Fruit fly (Drosophila melanogaster) whole organism, embryonic: Measurements from ENCODE around the gene L2HGDH.

Experiments
- Atf-2 ChIP-seq: fragments of 200-800 bp; sonication (Bioruptor generic); optimal IDR thresholded peaks from 2 replicates; lab custom pipeline; 2016; ENCODE audit warnings: missing biosample characterization, missing genetic modification characterization
- B-H2 ChIP-seq: fragments of 200-800 bp; sonication (Bioruptor generic); optimal IDR thresholded peaks from 2 replicates; lab custom pipeline; 2018; ENCODE audit warnings: missing biosample characterization, mild to moderate bottlenecking, missing genetic modification characterization
- Bteb2 ChIP-seq: fragments of 200-800 bp; sonication (Bioruptor generic); optimal IDR thresholded peaks from 2 replicates; lab custom pipeline; 2016; ENCODE audit warnings: missing biosample characterization, missing genetic modification characterization
- CG12391 ChIP-seq: fragments of 200-800 bp; sonication (Bioruptor generic); optimal IDR thresholded peaks from 3 replicates; lab custom pipeline; 2018; ENCODE audit warnings: missing biosample characterization, mild to moderate bottlenecking, missing genetic modification characterization, moderate library complexity
- CG12942 ChIP-seq: fragments of 200-800 bp; sonication (Bioruptor generic); optimal IDR thresholded peaks from 3 replicates; lab custom pipeline; 2016; ENCODE audit warnings: missing biosample characterization, missing genetic modification characterization
- CG13123 ChIP-seq: fragments of 200-800 bp; sonication (Bioruptor generic); optimal IDR thresholded peaks from 2 replicates; lab custom pipeline; 2016; ENCODE audit warnings: missing biosample characterization, missing genetic modification characterization
- CG1529 ChIP-seq: fragments of 200-800 bp; sonication (Bioruptor generic); optimal IDR thresholded peaks from 3 replicates; lab custom pipeline; 2018; ENCODE audit warnings: missing biosample characterization, missing genetic modification characterization
- CG15601 ChIP-seq: fragments of 200-800 bp; sonication (Bioruptor generic); optimal IDR thresholded peaks from 3 replicates; lab custom pipeline; 2019; ENCODE audit warnings: missing biosample characterization, mild to moderate bottlenecking, missing genetic modification characterization, moderate library complexity
- CG16813 ChIP-seq: fragments of 200-800 bp; sonication (Bioruptor generic); IDR thresholded peaks from 3 replicates; pipeline ENCODE4 v1.3.6; 2022; ENCODE audit warnings: missing biosample characterization, missing genetic modification characterization; ENCODE audit not compliant: partially characterized antibody
- CG17186 ChIP-seq: fragments of 200-800 bp; sonication (Bioruptor generic); optimal IDR thresholded peaks from 3 replicates; lab custom pipeline; 2017; ENCODE audit warnings: missing biosample characterization, missing genetic modification reagents, missing genetic modification characterization
- CG17829 ChIP-seq: fragments of 200-800 bp; optimal IDR thresholded peaks from 2 replicates; lab custom pipeline; 2019; ENCODE audit warnings: missing biosample characterization, mild to moderate bottlenecking, missing genetic modification characterization, moderate library complexity
- CG1792 ChIP-seq: fragments of 200-800 bp; sonication (Bioruptor generic); optimal IDR thresholded peaks from 2 replicates; lab custom pipeline; 2016; ENCODE audit warnings: missing biosample characterization, missing genetic modification characterization
- CG18011 ChIP-seq: fragments of 200-800 bp; sonication (Bioruptor generic); optimal IDR thresholded peaks from 2 replicates; lab custom pipeline; 2017; ENCODE audit warnings: missing biosample characterization, missing genetic modification characterization, mild to moderate bottlenecking, moderate library complexity, missing genotype
- CG30431 ChIP-seq: fragments of 200-800 bp; sonication (Bioruptor generic); optimal IDR thresholded peaks from 2 replicates; lab custom pipeline; 2017; ENCODE audit warnings: missing biosample characterization, missing genetic modification characterization
- CG31365 ChIP-seq: fragments of 200-800 bp; sonication (Bioruptor generic); optimal IDR thresholded peaks from 2 replicates; lab custom pipeline; 2018; ENCODE audit warnings: missing biosample characterization, mild to moderate bottlenecking, missing genetic modification characterization
- CG31441 ChIP-seq: fragments of 200-800 bp; sonication (Bioruptor generic); IDR thresholded peaks from 2 replicates; pipeline ENCODE4 v1.3.6; 2022; ENCODE audit warnings: missing biosample characterization, missing genetic modification characterization
- CG34224 ChIP-seq: fragments of 200-800 bp; sonication (Bioruptor generic); IDR thresholded peaks from 3 replicates; pipeline ENCODE4 v1.3.6; 2022; ENCODE audit warnings: missing biosample characterization, missing genetic modification characterization; ENCODE audit not compliant: partially characterized antibody
- CG3847 ChIP-seq: fragments of 200-800 bp; sonication (Bioruptor generic); IDR thresholded peaks from 2 replicates; pipeline ENCODE4 v1.3.6; 2022; ENCODE audit warnings: missing biosample characterization, missing genetic modification characterization
- CG3995 ChIP-seq: fragments of 200-800 bp; sonication (Bioruptor generic); optimal IDR thresholded peaks from 3 replicates; lab custom pipeline; 2016; ENCODE audit warnings: missing biosample characterization, missing genetic modification characterization
- CG5953 ChIP-seq: fragments of 200-800 bp; sonication (Bioruptor generic); IDR thresholded peaks from 2 replicates; pipeline ENCODE4 v1.3.6; 2022; ENCODE audit warnings: missing biosample characterization, missing genetic modification characterization
- CG7357 ChIP-seq: fragments of 200-800 bp; sonication (Bioruptor generic); IDR thresholded peaks from 3 replicates; pipeline ENCODE4 v1.3.6; 2022; ENCODE audit warnings: missing biosample characterization, missing genetic modification characterization
- CG8388 ChIP-seq: fragments of 200-800 bp; sonication (Bioruptor generic); optimal IDR thresholded peaks from 2 replicates; lab custom pipeline; 2019; ENCODE audit warnings: missing biosample characterization, mild to moderate bottlenecking, missing genetic modification characterization, moderate library complexity
- CHES-1-like ChIP-seq: fragments of 200-800 bp; sonication (Bioruptor generic); optimal IDR thresholded peaks from 2 replicates; lab custom pipeline; 2016; ENCODE audit warnings: missing biosample characterization, missing genetic modification characterization
- Dfd ChIP-seq, 2 experiments: fragments of >200 bp; optimal IDR thresholded peaks; 2 replicates each; lab custom pipeline; 2017; ENCODE audit warnings: missing biosample characterization in 2 of 2, missing genetic modification characterization in 2 of 2
- Drgx ChIP-seq: fragments of 200-800 bp; sonication (Bioruptor generic); IDR thresholded peaks from 2 replicates; pipeline ENCODE4 v1.3.6; 2022; ENCODE audit warnings: missing biosample characterization, missing genetic modification characterization
- Fer3 ChIP-seq: fragments of 200-800 bp; sonication (Bioruptor generic); optimal IDR thresholded peaks from 2 replicates; lab custom pipeline; 2018; ENCODE audit warnings: missing biosample characterization, mild to moderate bottlenecking, missing genetic modification characterization, moderate library complexity
- HHEX ChIP-seq: fragments of 200-800 bp; sonication (Bioruptor generic); optimal IDR thresholded peaks from 3 replicates; lab custom pipeline; 2017; ENCODE audit warnings: missing biosample characterization, mild to moderate bottlenecking, missing genetic modification characterization, missing genetic modification reagents
- HmgZ ChIP-seq: fragments of 200-800 bp; sonication (Bioruptor generic); optimal IDR thresholded peaks from 2 replicates; lab custom pipeline; 2018; ENCODE audit warnings: missing biosample characterization, mild to moderate bottlenecking, missing genetic modification characterization
- Hr78 ChIP-seq, 2 experiments: fragments of 200-800 bp in 1 of 2; fragments of >200 bp in 1 of 2; sonication (Bioruptor generic) in 1 of 2; optimal IDR thresholded peaks; 2 replicates each; lab custom pipeline; 2017 to 2019; ENCODE audit warnings: missing biosample characterization in 2 of 2, missing genetic modification characterization in 2 of 2, mild to moderate bottlenecking in 1 of 2, moderate library complexity in 1 of 2
- Mad ChIP-seq: fragments of 200-800 bp; sonication (Bioruptor generic); optimal IDR thresholded peaks from 2 replicates; lab custom pipeline; 2016; ENCODE audit warnings: missing biosample characterization, missing genetic modification characterization
- NK7.1 ChIP-seq: fragments of 200-800 bp; sonication (Bioruptor generic); optimal IDR thresholded peaks from 3 replicates; lab custom pipeline; 2016; ENCODE audit warnings: missing biosample characterization, missing genetic modification characterization
- Nf-YA ChIP-seq: fragments of 200-800 bp; sonication (Bioruptor generic); IDR thresholded peaks from 2 replicates; pipeline ENCODE4 v1.3.6; 2022; ENCODE audit warnings: missing biosample characterization, missing genetic modification characterization
- Sry-β ChIP-seq: fragments of 200-800 bp; sonication (Bioruptor generic); optimal IDR thresholded peaks from 2 replicates; lab custom pipeline; 2018; ENCODE audit warnings: missing biosample characterization, mild to moderate bottlenecking, missing genetic modification characterization, moderate library complexity
- Tbp ChIP-seq: fragments of >200 bp; optimal IDR thresholded peaks from 2 replicates; lab custom pipeline; 2018; ENCODE audit warnings: missing biosample characterization, missing genetic modification characterization
- Usf ChIP-seq: fragments of 200-800 bp; sonication (Bioruptor generic); optimal IDR thresholded peaks from 2 replicates; lab custom pipeline; 2017; ENCODE audit warnings: missing genotype, missing biosample characterization, missing genetic modification characterization
- Xbp1 ChIP-seq: fragments of 200-800 bp; sonication (Bioruptor generic); optimal IDR thresholded peaks from 3 replicates; lab custom pipeline; 2016; ENCODE audit warnings: missing biosample characterization, mild to moderate bottlenecking, missing genetic modification characterization
- Xrp1 ChIP-seq: fragments of 200-800 bp; sonication (Bioruptor generic); IDR thresholded peaks from 2 replicates; pipeline ENCODE4 v1.3.6; 2022; ENCODE audit warnings: missing biosample characterization, missing genetic modification characterization
- al ChIP-seq: fragments of 200-800 bp; sonication (Bioruptor generic); IDR thresholded peaks from 2 replicates; pipeline ENCODE4 v1.3.6; 2022; ENCODE audit warnings: missing biosample characterization, missing genetic modification characterization
- ap ChIP-seq: fragments of 200-800 bp; sonication (Bioruptor generic); IDR thresholded peaks from 2 replicates; pipeline ENCODE4 v1.3.6; 2022; ENCODE audit warnings: missing biosample characterization, missing genetic modification characterization
- bsh ChIP-seq, 2 experiments: fragments of 200-800 bp; sonication (Bioruptor generic); optimal IDR thresholded peaks; 2 replicates each; lab custom pipeline; 2017 to 2018; ENCODE audit warnings: mild to moderate bottlenecking in 2 of 2, missing biosample characterization in 2 of 2, missing genetic modification characterization in 2 of 2, moderate library complexity in 1 of 2
- da ChIP-seq: fragments of 200-800 bp; sonication (Bioruptor generic); optimal IDR thresholded peaks from 2 replicates; lab custom pipeline; 2016; ENCODE audit warnings: missing biosample characterization, missing genetic modification characterization
- en ChIP-seq: fragments of 200-800 bp; sonication (Bioruptor generic); optimal IDR thresholded peaks from 2 replicates; lab custom pipeline; 2016; ENCODE audit warnings: missing biosample characterization, missing genetic modification characterization
- ftz-f1 ChIP-seq: fragments of 200-800 bp; sonication (Bioruptor generic); optimal IDR thresholded peaks from 2 replicates; lab custom pipeline; 2016; ENCODE audit warnings: missing biosample characterization, missing genetic modification characterization
- phol ChIP-seq: fragments of 200-800 bp; sonication (Bioruptor generic); optimal IDR thresholded peaks from 3 replicates; lab custom pipeline; 2018; ENCODE audit warnings: missing biosample characterization, mild to moderate bottlenecking, missing genetic modification characterization, moderate library complexity
- row ChIP-seq: fragments of 200-800 bp; sonication (Bioruptor generic); IDR thresholded peaks from 3 replicates; pipeline ENCODE4 v1.3.6; 2022; ENCODE audit warnings: missing biosample characterization, missing genetic modification characterization
- salm ChIP-seq: fragments of 200-800 bp; sonication (Bioruptor generic); optimal IDR thresholded peaks from 2 replicates; lab custom pipeline; 2018; ENCODE audit warnings: missing biosample characterization, mild to moderate bottlenecking, missing genetic modification characterization
- toy ChIP-seq: fragments of 200-800 bp; sonication (Bioruptor generic); IDR thresholded peaks from 2 replicates; pipeline ENCODE4 v1.3.6; 2022; ENCODE audit warnings: missing biosample characterization, missing genetic modification characterization
- twi ChIP-seq: fragments of 200-800 bp; optimal IDR thresholded peaks from 2 replicates; lab custom pipeline; 2019; ENCODE audit warnings: missing biosample characterization, mild to moderate bottlenecking, missing genetic modification characterization, moderate library complexity
- z ChIP-seq: fragments of 200-800 bp; sonication (Bioruptor generic); IDR thresholded peaks from 3 replicates; pipeline ENCODE4 v1.3.6; 2022; ENCODE audit warnings: missing biosample characterization, missing genetic modification characterization
- zfh2 ChIP-seq: fragments of 200-800 bp; sonication (Bioruptor generic); optimal IDR thresholded peaks from 2 replicates; lab custom pipeline; 2016; ENCODE audit warnings: missing biosample characterization, missing genetic modification characterization

The L2HGDH gene

DNA sequence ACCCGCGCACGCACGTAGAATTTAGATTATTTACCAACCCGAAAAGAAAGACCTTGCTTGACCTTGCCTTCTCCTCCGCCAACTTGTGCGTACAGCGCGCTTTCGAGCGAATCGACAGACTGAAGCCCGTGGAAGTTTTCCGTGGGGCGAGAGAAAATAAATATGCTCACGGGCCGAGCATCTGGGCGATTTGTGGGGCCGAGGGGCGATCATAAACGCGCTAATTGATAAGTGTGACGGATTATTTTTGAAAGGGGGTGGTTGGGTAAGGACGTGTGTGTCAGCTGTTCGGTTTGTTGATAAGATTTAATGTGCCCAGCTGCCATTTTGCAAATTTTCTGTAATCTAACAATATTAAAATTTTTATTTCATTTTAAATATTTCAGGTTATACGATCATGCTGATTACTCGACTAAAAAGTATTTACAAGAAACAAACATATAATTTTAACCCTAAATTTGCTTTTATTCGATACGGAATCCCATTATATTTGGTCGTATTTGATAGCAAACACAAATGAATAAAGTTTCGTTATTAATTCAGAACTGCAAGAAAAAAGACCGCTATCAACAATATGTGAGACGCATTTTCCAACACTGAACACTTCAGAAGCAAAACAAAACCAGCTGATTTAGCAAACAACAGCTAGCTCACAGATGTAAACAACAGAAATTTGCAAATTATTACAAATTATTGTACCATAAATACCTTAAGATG is at the start of gene L2HGDH, which contains the start of gene CG10431 (continued):
- TF ChIP-seq ap: no peak
- TF ChIP-seq CG17829 (tag; lab: Kevin White, UChicago): peak; percentile 77
- TF ChIP-seq CG1529 (GFP tag; lab: Kevin White, UChicago): peak; percentile 35
- TF ChIP-seq da (GFP tag; lab: Kevin White, UChicago): no peak
- no peak for TF ChIP-seq zfh2 (GFP tag; lab: Kevin White, UChicago)
- TF ChIP-seq CG3995: peak; percentile 56
- peak; percentile 65 for TF ChIP-seq Bteb2 (GFP tag; lab: Kevin White, UChicago)
- TF ChIP-seq CHES-1-like (GFP tag; lab: Kevin White, UChicago): peak; percentile 12
- TF ChIP-seq Hr78 (GFP tag; optimal IDR thresholded peaks at IDR 0.05; lab: Kevin White, UChicago): peak in 1 of 2 experiments; percentile 72
- peak; percentile 31 for TF ChIP-seq Mad (GFP tag; lab: Kevin White, UChicago)
- 0 out of 2 replicates have a peak, but pooled peaks have one; percentile 11 for TF ChIP-seq Drgx (GFP tag; lab: Robert Waterston, UW)
- no peak for TF ChIP-seq CG30431
- peak; percentile 43 for TF ChIP-seq CG8388 (GFP tag; lab: Kevin White, UChicago)
- no peak for TF ChIP-seq Atf-2 (GFP tag; lab: Kevin White, UChicago)
- TF ChIP-seq Usf: no peak
- peak; percentile 71 for TF ChIP-seq CG15601 (tag; lab: Kevin White, UChicago)
- TF ChIP-seq CG16813 (GFP tag; lab: Robert Waterston, UW): no peak; the same call in 2 of the 3 replicates
- no peak for TF ChIP-seq Sry-β (GFP tag; lab: Kevin White, UChicago)
- no peak for TF ChIP-seq NK7.1 (GFP tag; lab: Kevin White, UChicago)
- no peak; the same call in 2 of the 3 replicates for TF ChIP-seq CG34224 (GFP tag; lab: Robert Waterston, UW)
- peak; percentile 11 for TF ChIP-seq Fer3 (tag; lab: Kevin White, UChicago)
- TF ChIP-seq CG3847 (GFP tag; lab: Robert Waterston, UW): peak; percentile 64
- no peak for TF ChIP-seq z
- no peak for TF ChIP-seq Dfd (GFP tag; optimal IDR thresholded peaks at IDR 0.05; lab: Kevin White, UChicago)
- peak; percentile 77 for TF ChIP-seq row (GFP tag; lab: Robert Waterston, UW)
- TF ChIP-seq CG5953 (GFP tag; lab: Robert Waterston, UW): 0 out of 2 replicates have a peak, but pooled peaks have one; percentile 11
- no peak for TF ChIP-seq Tbp (GFP tag; lab: Kevin White, UChicago)
- peak; percentile 49 for TF ChIP-seq twi (tag; lab: Kevin White, UChicago)
- peak; percentile 68 for TF ChIP-seq Xbp1 (GFP tag; lab: Kevin White, UChicago)
- peak; percentile 28 for TF ChIP-seq salm (tag; lab: Kevin White, UChicago)
- TF ChIP-seq CG17186 (GFP tag; lab: Kevin White, UChicago): peak; percentile 53
- no peak for TF ChIP-seq en
- TF ChIP-seq bsh (GFP tag; optimal IDR thresholded peaks at IDR 0.05; lab: Kevin White, UChicago): peak in 1 of 2 experiments; percentile 41
- no peak for TF ChIP-seq CG7357
- peak; percentile 71 for TF ChIP-seq CG18011 (GFP tag; lab: Kevin White, UChicago)
- TF ChIP-seq ftz-f1 (GFP tag; lab: Kevin White, UChicago): peak; percentile 95
- peak; percentile 24 for TF ChIP-seq HHEX
- peak; percentile 36; the same call in 1 of the 2 replicates for TF ChIP-seq Xrp1 (GFP tag; lab: Robert Waterston, UW)
- no peak for TF ChIP-seq al
- peak; percentile 85 for TF ChIP-seq CG12391 (tag; lab: Kevin White, UChicago)
- TF ChIP-seq phol (tag; lab: Kevin White, UChicago): peak; percentile 79
- TF ChIP-seq CG12942 (GFP tag; lab: Kevin White, UChicago): peak; percentile 34
- peak; percentile 36 for TF ChIP-seq CG31365 (tag; lab: Kevin White, UChicago)
- peak; percentile 5 for TF ChIP-seq CG1792 (GFP tag; lab: Kevin White, UChicago)
- TF ChIP-seq CG13123 (GFP tag; lab: Kevin White, UChicago): peak; percentile 21
- no peak for TF ChIP-seq Nf-YA
- peak; percentile 49 for TF ChIP-seq B-H2
- TF ChIP-seq toy (GFP tag; lab: Robert Waterston, UW): no peak
- no peak; the same call in 1 of the 2 replicates for TF ChIP-seq CG31441 (GFP tag; lab: Robert Waterston, UW)
- peak; percentile 51 for TF ChIP-seq HmgZ (tag; lab: Kevin White, UChicago)
